Worm (Caenorhabditis elegans) whole organism, L4 larva: ENCODE data around the gene rnp-5.

Experiments used
- F10B5.3 ChIP-seq: sonication (generic microtip); optimal IDR thresholded peaks from 2 replicates; lab custom pipeline; 2016; ENCODE audit warnings: mild to moderate bottlenecking, missing genetic modification characterization, missing compliant biosample characterization
- F26F4.8 ChIP-seq: fragments of 200-800 bp; sonication (Bioruptor generic); conservative IDR thresholded peaks from 2 replicates; pipeline ENCODE4 v1.3.6; 2022; ENCODE audit warnings: missing genetic modification characterization, missing compliant biosample characterization
- aly-2 ChIP-seq: sonication (generic microtip); optimal IDR thresholded peaks from 2 replicates; lab custom pipeline; 2018; ENCODE audit warnings: missing biosample characterization, missing genetic modification characterization
- ama-1 ChIP-seq: fragments of 150-350 bp; optimal IDR thresholded peaks from 2 replicates; lab custom pipeline; 2014; ENCODE audit warnings: inconsistent platforms, mixed read lengths
- ceh-82 ChIP-seq: sonication (generic microtip); optimal IDR thresholded peaks from 2 replicates; lab custom pipeline; 2017; ENCODE audit warnings: missing biosample characterization, missing genetic modification characterization
- ces-1 ChIP-seq: fragments of 150-350 bp; sonication (generic microtip); optimal IDR thresholded peaks from 4 replicates; lab custom pipeline; 2014; ENCODE audit warnings: missing biosample characterization, missing genetic modification reagents, missing genetic modification characterization
- fkh-10 ChIP-seq: fragments of 150-350 bp; optimal IDR thresholded peaks from 2 replicates; lab custom pipeline; 2014; ENCODE audit warnings: missing biosample characterization, missing genetic modification reagents, missing genetic modification characterization
- hif-1 ChIP-seq, 2 experiments: sonication (generic microtip); optimal IDR thresholded peaks; 2 replicates each; lab custom pipeline; 2016 to 2017; ENCODE audit warnings: missing compliant biosample characterization in 2 of 2, missing genetic modification characterization in 2 of 2, missing genetic modification reagents in 2 of 2, missing genotype in 2 of 2, mild to moderate bottlenecking in 1 of 2
- lin-39 ChIP-seq: fragments of 150-350 bp; optimal IDR thresholded peaks from 2 replicates; lab custom pipeline; 2014; ENCODE audit warnings: missing biosample characterization, missing genetic modification reagents, missing genetic modification characterization
- lsy-2 ChIP-seq, 2 experiments: fragments of 150-350 bp in 1 of 2; sonication (generic microtip) in 1 of 2; optimal IDR thresholded peaks; 2 replicates each; lab custom pipeline; 2014 to 2017; ENCODE audit warnings: missing biosample characterization in 2 of 2, missing genetic modification characterization in 2 of 2
- mdl-1 ChIP-seq, 2 experiments: fragments of 150-350 bp in 1 of 2; sonication (generic microtip) in 1 of 2; optimal IDR thresholded peaks; 2 replicates each; lab custom pipeline; 2014 to 2017; ENCODE audit warnings: missing biosample characterization in 2 of 2, missing genetic modification characterization in 2 of 2
- nhr-41 ChIP-seq: fragments of 200-800 bp; sonication (Bioruptor generic); IDR thresholded peaks from 2 replicates; pipeline ENCODE4 v1.3.6; 2022; ENCODE audit warnings: missing genetic modification reagents, missing genetic modification characterization, missing compliant biosample characterization
- pha-4 ChIP-seq, 2 experiments: fragments of 150-350 bp in 1 of 2; fragments of 200-800 bp in 1 of 2; sonication (Bioruptor generic) in 1 of 2; IDR thresholded peaks in 1 of 2; optimal IDR thresholded peaks in 1 of 2; 2 replicates each; pipeline versions ENCODE4 v1.3.6 to Lab custom; 2014 to 2022; ENCODE audit warnings: missing genetic modification characterization in 2 of 2, missing genetic modification reagents in 2 of 2, missing biosample characterization in 1 of 2, missing compliant biosample characterization in 1 of 2
- vab-7 ChIP-seq: fragments of 200-800 bp; sonication (Bioruptor generic); IDR thresholded peaks from 2 replicates; pipeline ENCODE4 v1.3.6; 2022; ENCODE audit warnings: missing genetic modification reagents, missing genetic modification characterization, missing compliant biosample characterization

DNA sequence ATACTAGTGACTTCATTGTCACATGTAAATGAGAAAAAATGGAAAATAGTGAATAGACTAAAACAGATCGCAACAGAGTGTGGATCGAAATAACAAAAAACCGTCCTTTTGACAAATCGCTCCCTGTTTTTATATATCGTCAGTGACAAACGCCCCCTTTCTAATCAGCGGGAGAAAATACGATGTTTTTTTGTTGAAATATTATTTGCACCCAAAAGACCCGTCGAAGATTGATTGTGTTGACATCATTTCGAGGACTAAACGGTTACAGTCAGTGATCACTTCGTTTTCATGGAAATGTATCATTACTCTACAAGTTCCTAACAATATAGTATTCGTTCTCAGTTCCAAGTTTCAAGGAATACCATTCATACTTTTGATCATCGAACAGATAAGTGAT lies 14.2 kb downstream of the rnp-5 start, which contains the start of gene dos-3:
- TF ChIP-seq aly-2 (tag; lab: Kevin White, UChicago) = no peak
- TF ChIP-seq F10B5.3 (tag; lab: Kevin White, UChicago) = no peak
- no peak for TF ChIP-seq pha-4 (GFP tag; IDR thresholded peaks at IDR 0.05; lab: Robert Waterston, UW)
- no peak for TF ChIP-seq pha-4 (tag; optimal IDR thresholded peaks at IDR 0.05; lab: Kevin White, UChicago)
- no peak for TF ChIP-seq nhr-41 (GFP tag; lab: Robert Waterston, UW)
- no peak for TF ChIP-seq ces-1 (GFP tag; lab: Kevin White, UChicago)
- no peak for TF ChIP-seq ama-1
- TF ChIP-seq vab-7 = no peak
- TF ChIP-seq ceh-82 (tag; lab: Kevin White, UChicago) = no peak
- no peak for TF ChIP-seq hif-1 (tag; optimal IDR thresholded peaks at IDR 0.05; lab: Kevin White, UChicago)
- no peak for TF ChIP-seq lsy-2 (tag; optimal IDR thresholded peaks at IDR 0.05; lab: Kevin White, UChicago)
- no peak for TF ChIP-seq mdl-1 (tag; optimal IDR thresholded peaks at IDR 0.05; lab: Kevin White, UChicago)
- TF ChIP-seq F26F4.8 (GFP tag; lab: Robert Waterston, UW) = no peak
- TF ChIP-seq fkh-10 (GFP tag; lab: Kevin White, UChicago) = no peak
- no peak for TF ChIP-seq lin-39 (tag; lab: Kevin White, UChicago)
